Fruit fly (Drosophila melanogaster) S2 (cell line): ENCODE measurements around the gene CG11379.

Experiments
- CG8478 ChIP-seq: fragments of >200 bp; optimal IDR thresholded peaks from 2 replicates; lab custom pipeline; 2018
- CTCF ChIP-seq, 2 experiments: fragments of >200 bp; optimal IDR thresholded peaks; 2 replicates each; lab custom pipeline; 2018

DNA sequence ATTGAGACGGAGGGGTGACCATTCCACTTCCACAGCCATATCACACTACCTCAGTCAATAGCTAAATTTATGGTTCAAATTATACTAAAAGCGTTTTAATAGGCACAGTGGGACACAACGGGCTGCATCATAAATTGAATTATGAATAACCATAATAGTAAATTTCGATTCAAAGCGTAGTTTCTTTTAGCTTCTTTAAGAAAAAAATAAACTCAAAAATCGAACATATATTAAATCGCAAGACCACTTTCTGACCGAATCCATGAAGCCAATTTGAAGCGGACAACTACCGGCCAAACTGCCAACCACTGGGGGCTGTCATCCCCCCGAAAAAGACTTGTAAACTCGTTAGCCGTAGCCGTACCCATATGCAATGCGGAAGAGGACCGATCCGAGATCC is 900 bp downstream of the CG11379 start:
- TF ChIP-seq CTCF (optimal IDR thresholded peaks at IDR 0.05; lab: Kevin White, UChicago) = no peak
- no peak for TF ChIP-seq CG8478 (lab: Kevin White, UChicago)
